Worm (Caenorhabditis elegans): ENCODE measurements around the gene hmgr-1.

The hmgr-1 gene

ce11 chrIII:7369394-7370024 lies 10.2 kb downstream of the hmgr-1 start (continued):
- TF ChIP-seq blmp-1 (tag; optimal IDR thresholded peaks at IDR 0.05) (no peak), nhr-19 (GFP tag; conservative IDR thresholded peaks at IDR 0.05) (no peak), aha-1 (tag; optimal IDR thresholded peaks at IDR 0.05) (no peak), C04F5.9 (tag; optimal IDR thresholded peaks at IDR 0.05) (no peak), unc-98 (GFP tag; IDR thresholded peaks at IDR 0.05) (no peak), rnt-1 (tag; optimal IDR thresholded peaks at IDR 0.05) (no peak), ceh-63 (GFP tag; optimal IDR thresholded peaks at IDR 0.05) (no peak), zip-4 (GFP tag; optimal IDR thresholded peaks at IDR 0.05) (no peak), nhr-237 (tag; optimal IDR thresholded peaks at IDR 0.05) (no peak), skn-1 (tag; optimal IDR thresholded peaks at IDR 0.05) (no peak), tlp-1 (tag; optimal IDR thresholded peaks at IDR 0.05) (no peak), nhr-85 (tag) (no peak), Y116A8C.19 (tag; optimal IDR thresholded peaks at IDR 0.05; ENCODE audit: borderline replicate concordance) (no peak), nhr-90 (tag; optimal IDR thresholded peaks at IDR 0.05; ENCODE audit: poor library complexity) (peak; percentile 53), ama-1 (optimal IDR thresholded peaks at IDR 0.05) (no peak), ceh-82 (tag; optimal IDR thresholded peaks at IDR 0.05) (no peak), lin-15B (tag; optimal IDR thresholded peaks at IDR 0.05) (no peak), egl-13 (tag; optimal IDR thresholded peaks at IDR 0.05) (no peak), lir-3 (tag; optimal IDR thresholded peaks at IDR 0.05; ENCODE audit: poor library complexity) (no peak), pqm-1 (tag; optimal IDR thresholded peaks at IDR 0.05) (no peak), nhr-12 (tag; optimal IDR thresholded peaks at IDR 0.05) (no peak), lsy-2 (tag; optimal IDR thresholded peaks at IDR 0.05) (peak in 1 of 2 experiments; percentile 20), pag-3 (tag; optimal IDR thresholded peaks at IDR 0.05; ENCODE audit: borderline replicate concordance, insufficient read depth) (no peak), ceh-8 (GFP tag; optimal IDR thresholded peaks at IDR 0.05) (no peak), mep-1 (tag; optimal IDR thresholded peaks at IDR 0.05) (no peak), ztf-11 (tag; optimal IDR thresholded peaks at IDR 0.05) (no peak), nhr-71 (tag; optimal IDR thresholded peaks at IDR 0.05) (peak; percentile 28), dpl-1 (GFP tag; optimal IDR thresholded peaks at IDR 0.05) (no peak), pax-3 (tag; optimal IDR thresholded peaks at IDR 0.05) (no peak), unc-30 (tag; optimal IDR thresholded peaks at IDR 0.05) (no peak), fkh-8 (tag; optimal IDR thresholded peaks at IDR 0.05) (no peak), efl-3 (GFP tag; optimal IDR thresholded peaks at IDR 0.05) (no peak), sup-37 (GFP tag; optimal IDR thresholded peaks at IDR 0.05) (no peak)

ce11 chrIII:7370569-7370968 lies 11.3 kb downstream of the hmgr-1 start:
- TF ChIP-seq nhr-19 (GFP tag; conservative IDR thresholded peaks at IDR 0.05), result no peak
- no peak for TF ChIP-seq C04F5.9 (tag; optimal IDR thresholded peaks at IDR 0.05)
- TF ChIP-seq nhr-77 (tag; optimal IDR thresholded peaks at IDR 0.05), result no peak
- no peak for TF ChIP-seq nhr-237 (tag; optimal IDR thresholded peaks at IDR 0.05)
- no peak for TF ChIP-seq F16B12.6 (tag; optimal IDR thresholded peaks at IDR 0.05)
- no peak for TF ChIP-seq alr-1 (tag; optimal IDR thresholded peaks at IDR 0.05; ENCODE audit: borderline replicate concordance)
- TF ChIP-seq nhr-47 (tag; optimal IDR thresholded peaks at IDR 0.05), result no peak
- TF ChIP-seq lsy-2 (tag; optimal IDR thresholded peaks at IDR 0.05), result no peak
- no peak for TF ChIP-seq egl-27 (tag; optimal IDR thresholded peaks at IDR 0.05)
- no peak for TF ChIP-seq ceh-8 (GFP tag; optimal IDR thresholded peaks at IDR 0.05)
- no peak for TF ChIP-seq xbp-1 (tag; optimal IDR thresholded peaks at IDR 0.05)
- no peak for TF ChIP-seq lin-14 (GFP tag; optimal IDR thresholded peaks at IDR 0.05)
- TF ChIP-seq pax-3 (tag; optimal IDR thresholded peaks at IDR 0.05), result no peak
- TF ChIP-seq hlh-17 (GFP tag; optimal IDR thresholded peaks at IDR 0.05; ENCODE audit: borderline replicate concordance), result no peak
